Comparison of ENCODE assay signal across 5 fruit fly cellular contexts in genomic region chr3R:17118917-17119378, dm6.
TF ChIP-seq lines count a peak whose summit lies in the region.

No protein-coding gene starts in this region.

- peak; percentile 55 for TF ChIP-seq CTCF in whole organism, embryonic (GFP tag; optimal IDR thresholded peaks at IDR 0.05; lab: Kevin White, UChicago)

TF ChIP-seq in whole organism, adult, 20 proteins besides CTCF, POLR2A, EP300 and RAD21 (continues in another document):
- no peak for TF ChIP-seq CG1620 (GFP tag; optimal IDR thresholded peaks at IDR 0.05; lab: Kevin White, UChicago)
- TF ChIP-seq CG7045 (GFP tag; optimal IDR thresholded peaks at IDR 0.05; lab: Kevin White, UChicago), result no peak
- TF ChIP-seq cic (GFP tag; optimal IDR thresholded peaks at IDR 0.05; lab: Kevin White, UChicago), result peak; percentile 11
- no peak for TF ChIP-seq CG5204 (GFP tag; optimal IDR thresholded peaks at IDR 0.05; lab: Kevin White, UChicago)
- no peak for TF ChIP-seq ovo (GFP tag; optimal IDR thresholded peaks at IDR 0.05; lab: Kevin White, UChicago)
- TF ChIP-seq cnc (optimal IDR thresholded peaks at IDR 0.05; lab: Kevin White, UChicago), result no peak
- no peak for TF ChIP-seq CG14711 (tag; optimal IDR thresholded peaks at IDR 0.05; lab: Kevin White, UChicago)
- no peak for TF ChIP-seq Clk (GFP tag; optimal IDR thresholded peaks at IDR 0.05; lab: Kevin White, UChicago)
- TF ChIP-seq CG33017 (tag; optimal IDR thresholded peaks at IDR 0.05; lab: Kevin White, UChicago), result peak; percentile 2
- no peak for TF ChIP-seq kay (GFP tag; lab: Kevin White, UChicago; ENCODE audit: borderline replicate concordance)
- TF ChIP-seq Mnt (GFP tag; optimal IDR thresholded peaks at IDR 0.05; lab: Kevin White, UChicago), result peak; percentile 7
- TF ChIP-seq pad (GFP tag; optimal IDR thresholded peaks at IDR 0.05; lab: Kevin White, UChicago), result no peak
- TF ChIP-seq Hr96 (GFP tag; optimal IDR thresholded peaks at IDR 0.05; lab: Kevin White, UChicago), result no peak
- TF ChIP-seq CG12768 (GFP tag; optimal IDR thresholded peaks at IDR 0.05; lab: Kevin White, UChicago), result peak; percentile 6
- TF ChIP-seq CG7101 (tag; optimal IDR thresholded peaks at IDR 0.05; lab: Kevin White, UChicago), result peak; percentile 3
- TF ChIP-seq toe (GFP tag; optimal IDR thresholded peaks at IDR 0.05; lab: Kevin White, UChicago), result no peak
- TF ChIP-seq bab1 (GFP tag; optimal IDR thresholded peaks at IDR 0.05; lab: Kevin White, UChicago), result peak; percentile 43
- TF ChIP-seq tj (GFP tag; optimal IDR thresholded peaks at IDR 0.05; lab: Kevin White, UChicago), result peak; percentile 80
- no peak for TF ChIP-seq CG11617 (GFP tag; optimal IDR thresholded peaks at IDR 0.05; lab: Kevin White, UChicago)

TF ChIP-seq in whole organism, embryonic, 481 proteins besides CTCF, POLR2A, EP300 and RAD21 (continues in another document):
- TF ChIP-seq Adf1 (GFP tag; IDR thresholded peaks at IDR 0.05; lab: Robert Waterston, UW) (peak; percentile 22; the same call in 1 of the 2 replicates), pho (GFP tag; optimal IDR thresholded peaks at IDR 0.05; lab: Kevin White, UChicago) (no peak), CG3281 (GFP tag; optimal IDR thresholded peaks at IDR 0.05; lab: Kevin White, UChicago) (peak; percentile 42), rib (GFP tag; IDR thresholded peaks at IDR 0.05; lab: Robert Waterston, UW) (peak; percentile 44; the same call in 1 of the 2 replicates), yki (optimal IDR thresholded peaks at IDR 0.05; lab: Kevin White, UChicago) (peak; percentile 57), trh (GFP tag; optimal IDR thresholded peaks at IDR 0.05; lab: Kevin White, UChicago) (no peak), nom (GFP tag; optimal IDR thresholded peaks at IDR 0.05; lab: Kevin White, UChicago) (peak; percentile 41), Vsx1 (GFP tag; optimal IDR thresholded peaks at IDR 0.05; lab: Kevin White, UChicago) (no peak), Hand (GFP tag; optimal IDR thresholded peaks at IDR 0.05; lab: Kevin White, UChicago) (no peak), danr (GFP tag; IDR thresholded peaks at IDR 0.05; lab: Robert Waterston, UW) (no peak), grau (tag; optimal IDR thresholded peaks at IDR 0.05; lab: Kevin White, UChicago) (no peak), CG13775 (GFP tag; optimal IDR thresholded peaks at IDR 0.05; lab: Kevin White, UChicago) (no peak), sqz (GFP tag; optimal IDR thresholded peaks at IDR 0.05; lab: Kevin White, UChicago) (peak; percentile 20), Sin3A (optimal IDR thresholded peaks at IDR 0.05; lab: Kevin White, UChicago) (no peak), gce (GFP tag; IDR thresholded peaks at IDR 0.05; lab: Robert Waterston, UW) (0 out of 3 replicates have a peak, but pooled peaks have one; percentile 27), pita (GFP tag; optimal IDR thresholded peaks at IDR 0.05; lab: Kevin White, UChicago) (no peak), CG17829 (tag; optimal IDR thresholded peaks at IDR 0.05; lab: Kevin White, UChicago) (no peak), Hmr (GFP tag; optimal IDR thresholded peaks at IDR 0.05; lab: Kevin White, UChicago) (no peak), Deaf1 (tag; optimal IDR thresholded peaks at IDR 0.05; lab: Kevin White, UChicago) (peak; percentile 85)

TF ChIP-seq in whole organism, prepupa, 60 proteins besides CTCF, POLR2A, EP300 and RAD21 (continues in another document):
- no peak for TF ChIP-seq Hr4 (GFP tag; optimal IDR thresholded peaks at IDR 0.05; lab: Kevin White, UChicago)
- no peak for TF ChIP-seq CG11902 (GFP tag; optimal IDR thresholded peaks at IDR 0.05; lab: Kevin White, UChicago)
- TF ChIP-seq vri (GFP tag; optimal IDR thresholded peaks at IDR 0.05; lab: Kevin White, UChicago), result no peak
- no peak for TF ChIP-seq Hr38 (GFP tag; optimal IDR thresholded peaks at IDR 0.05; lab: Kevin White, UChicago)
- TF ChIP-seq eg (GFP tag; IDR thresholded peaks at IDR 0.05; lab: Robert Waterston, UW), result peak; percentile 7; the same call in 1 of the 3 replicates
- TF ChIP-seq CG9139 (GFP tag; optimal IDR thresholded peaks at IDR 0.05; lab: Kevin White, UChicago), result no peak
- TF ChIP-seq CG32006 (GFP tag; optimal IDR thresholded peaks at IDR 0.05; lab: Kevin White, UChicago), result no peak
- TF ChIP-seq CG15336 (GFP tag; IDR thresholded peaks at IDR 0.05; lab: Robert Waterston, UW), result peak; percentile 30; the same call in 1 of the 2 replicates
- TF ChIP-seq acj6 (GFP tag; optimal IDR thresholded peaks at IDR 0.05; lab: Kevin White, UChicago), result no peak
- TF ChIP-seq CG16779 (tag; optimal IDR thresholded peaks at IDR 0.05; lab: Kevin White, UChicago), result peak; percentile 17
- TF ChIP-seq cyc (GFP tag; optimal IDR thresholded peaks at IDR 0.05; lab: Kevin White, UChicago), result no peak
- no peak for TF ChIP-seq Hr39 (GFP tag; optimal IDR thresholded peaks at IDR 0.05; lab: Kevin White, UChicago)
- TF ChIP-seq fd85E (GFP tag; optimal IDR thresholded peaks at IDR 0.05; lab: Kevin White, UChicago), result no peak
- no peak for TF ChIP-seq net (GFP tag; optimal IDR thresholded peaks at IDR 0.05; lab: Kevin White, UChicago)
- TF ChIP-seq Eip93F (GFP tag; optimal IDR thresholded peaks at IDR 0.05; lab: Kevin White, UChicago), result no peak
- no peak for TF ChIP-seq Lpt (GFP tag; optimal IDR thresholded peaks at IDR 0.05; lab: Kevin White, UChicago)
- TF ChIP-seq dsx (GFP tag; optimal IDR thresholded peaks at IDR 0.05; lab: Kevin White, UChicago; ENCODE audit: poor library complexity, severe bottlenecking), result no peak
- TF ChIP-seq CG8632 (GFP tag; optimal IDR thresholded peaks at IDR 0.05; lab: Kevin White, UChicago), result peak; percentile 8
- TF ChIP-seq CG31627 (GFP tag; optimal IDR thresholded peaks at IDR 0.05; lab: Kevin White, UChicago), result no peak
- TF ChIP-seq Sox15 (GFP tag; optimal IDR thresholded peaks at IDR 0.05; lab: Kevin White, UChicago), result no peak

TF ChIP-seq in whole organism, pupa, 21 proteins besides CTCF, POLR2A, EP300 and RAD21:
- TF ChIP-seq Pif1B (GFP tag; optimal IDR thresholded peaks at IDR 0.05; lab: Kevin White, UChicago), result peak; percentile 20
- TF ChIP-seq CG4496 (GFP tag; IDR thresholded peaks at IDR 0.05; lab: Robert Waterston, UW), result peak; percentile 47; the same call in 1 of the 3 replicates
- TF ChIP-seq Pif1A (GFP tag; optimal IDR thresholded peaks at IDR 0.05; lab: Kevin White, UChicago), result peak; percentile 43
- TF ChIP-seq CG12605 (GFP tag; IDR thresholded peaks at IDR 0.05; lab: Robert Waterston, UW), result peak; percentile 63
- no peak for TF ChIP-seq gl (tag; optimal IDR thresholded peaks at IDR 0.05; lab: Kevin White, UChicago)
- no peak for TF ChIP-seq rn (GFP tag; IDR thresholded peaks at IDR 0.05; lab: Robert Waterston, UW)
- TF ChIP-seq EcR (GFP tag; optimal IDR thresholded peaks at IDR 0.05; lab: Kevin White, UChicago), result peak; percentile 16

TF ChIP-seq in whole organism, wandering third instar larva, 38 proteins besides CTCF, POLR2A, EP300 and RAD21:
- no peak for TF ChIP-seq Dfd (GFP tag; optimal IDR thresholded peaks at IDR 0.05; lab: Kevin White, UChicago)
- TF ChIP-seq CrebA (GFP tag; optimal IDR thresholded peaks at IDR 0.05; lab: Kevin White, UChicago; ENCODE audit: borderline replicate concordance), result peak; percentile 74
- TF ChIP-seq dmrt93B (GFP tag; optimal IDR thresholded peaks at IDR 0.05; lab: Kevin White, UChicago), result no peak
- peak; percentile 59 for TF ChIP-seq Dif (GFP tag; optimal IDR thresholded peaks at IDR 0.05; lab: Kevin White, UChicago; ENCODE audit: partially characterized antibody)
- TF ChIP-seq br (GFP tag; optimal IDR thresholded peaks at IDR 0.05; lab: Kevin White, UChicago), result peak; percentile 12
- TF ChIP-seq dl (GFP tag; optimal IDR thresholded peaks at IDR 0.05; lab: Kevin White, UChicago; ENCODE audit: insufficient read depth in 1 of 2, partially characterized antibody in 2 of 2), result peak; percentile 29 to 60
- peak; percentile 73 for TF ChIP-seq sage (GFP tag; optimal IDR thresholded peaks at IDR 0.05; lab: Kevin White, UChicago)
- no peak for TF ChIP-seq tai (GFP tag; optimal IDR thresholded peaks at IDR 0.05; lab: Kevin White, UChicago)
- peak; percentile 38 for TF ChIP-seq brk (GFP tag; optimal IDR thresholded peaks at IDR 0.05; lab: Kevin White, UChicago)
- TF ChIP-seq woc (GFP tag; optimal IDR thresholded peaks at IDR 0.05; lab: Kevin White, UChicago), result no peak
- peak in 1 of 2 experiments; percentile 32 for TF ChIP-seq foxo (GFP tag; optimal IDR thresholded peaks at IDR 0.05; lab: Kevin White, UChicago)
- peak; percentile 45 for TF ChIP-seq lola (GFP tag; optimal IDR thresholded peaks at IDR 0.05; lab: Kevin White, UChicago)
- no peak for TF ChIP-seq Rel (GFP tag; optimal IDR thresholded peaks at IDR 0.05; lab: Kevin White, UChicago)
- TF ChIP-seq Rel (tag; optimal IDR thresholded peaks at IDR 0.05; lab: Kevin White, UChicago), result peak; percentile 22
- TF ChIP-seq Sp1 (GFP tag; optimal IDR thresholded peaks at IDR 0.05; lab: Kevin White, UChicago), result peak; percentile 39
- peak; percentile 45 for TF ChIP-seq Hr83 (GFP tag; optimal IDR thresholded peaks at IDR 0.05; lab: Kevin White, UChicago; ENCODE audit: poor library complexity, severe bottlenecking)
- TF ChIP-seq CG32264 (GFP tag; optimal IDR thresholded peaks at IDR 0.05; lab: Kevin White, UChicago), result peak; percentile 15
